Worm (Caenorhabditis elegans): ENCODE results near the gene C25F9.10.

DNA sequence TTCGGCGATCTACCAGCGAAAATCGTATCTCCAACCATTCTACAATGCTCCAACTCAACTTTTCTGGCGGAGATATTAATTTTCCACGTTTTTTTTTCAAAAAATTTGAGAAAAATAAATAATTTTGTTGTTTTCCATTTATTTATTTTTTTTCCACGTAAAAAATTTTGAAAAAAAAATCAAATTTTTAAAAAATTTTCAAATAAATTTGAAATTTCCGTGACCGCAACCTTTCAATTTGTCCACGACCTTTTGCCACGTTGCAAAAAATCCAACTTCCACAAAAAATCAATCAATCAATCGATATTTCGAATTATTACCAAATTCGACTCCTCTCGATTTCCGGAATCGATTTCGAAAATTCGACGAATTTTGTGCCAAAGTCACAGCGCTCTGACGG lies 34.3 kb upstream of the C25F9.10 start, which contains the start of gene Y43F8A.2:
- TF ChIP-seq nhr-237 (tag; optimal IDR thresholded peaks at IDR 0.05) (no peak), ztf-11 (tag; optimal IDR thresholded peaks at IDR 0.05) (no peak), snpc-4 (tag; optimal IDR thresholded peaks at IDR 0.05) (no peak), pha-4 (tag; optimal IDR thresholded peaks at IDR 0.05) (no peak), mep-1 (tag; optimal IDR thresholded peaks at IDR 0.05) (no peak), nhr-76 (tag; optimal IDR thresholded peaks at IDR 0.05) (no peak), nhr-12 (tag; optimal IDR thresholded peaks at IDR 0.05) (no peak), blmp-1 (tag; optimal IDR thresholded peaks at IDR 0.05) (no peak), unc-39 (tag; optimal IDR thresholded peaks at IDR 0.05) (no peak), unc-62 (GFP tag; optimal IDR thresholded peaks at IDR 0.05) (no peak), unc-120 (tag; optimal IDR thresholded peaks at IDR 0.05; ENCODE audit: poor library complexity, severe bottlenecking) (no peak)
